Worm (Caenorhabditis elegans): ENCODE measurements around the gene lin-46.
A peak's percentile ranks its signal among the peaks of the same experiment; 100 is the strongest.

Gene lin-46

DNA sequence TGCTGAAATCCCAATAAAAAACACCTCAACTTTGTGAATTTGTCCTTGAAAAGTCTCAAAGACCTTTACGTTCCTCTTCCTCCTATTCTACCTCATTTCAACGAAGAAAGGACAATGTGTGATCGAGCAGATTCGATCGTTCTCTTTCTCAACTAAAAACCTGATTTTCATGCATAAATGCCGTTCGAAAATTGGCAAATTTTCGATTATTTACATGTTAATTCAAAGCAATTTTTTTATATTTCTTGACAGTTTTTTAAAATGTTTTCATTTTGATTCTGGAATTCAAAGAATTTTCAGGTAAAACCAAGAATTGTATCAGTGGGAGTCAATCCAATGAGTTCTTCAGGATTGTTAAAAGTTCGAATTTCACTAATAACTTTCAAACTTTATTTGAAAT, at the start of gene lin-46:
lin-46 (plus strand) TSS at position 301 of the 400 bp plus-strand sequence.
- TF ChIP-seq nhr-10 (tag; optimal IDR thresholded peaks at IDR 0.05): no peak
- no peak for TF ChIP-seq unc-39 (tag; optimal IDR thresholded peaks at IDR 0.05)
- no peak for TF ChIP-seq unc-55 (GFP tag; optimal IDR thresholded peaks at IDR 0.05)
- TF ChIP-seq nhr-12 (tag; optimal IDR thresholded peaks at IDR 0.05): no peak

DNA sequence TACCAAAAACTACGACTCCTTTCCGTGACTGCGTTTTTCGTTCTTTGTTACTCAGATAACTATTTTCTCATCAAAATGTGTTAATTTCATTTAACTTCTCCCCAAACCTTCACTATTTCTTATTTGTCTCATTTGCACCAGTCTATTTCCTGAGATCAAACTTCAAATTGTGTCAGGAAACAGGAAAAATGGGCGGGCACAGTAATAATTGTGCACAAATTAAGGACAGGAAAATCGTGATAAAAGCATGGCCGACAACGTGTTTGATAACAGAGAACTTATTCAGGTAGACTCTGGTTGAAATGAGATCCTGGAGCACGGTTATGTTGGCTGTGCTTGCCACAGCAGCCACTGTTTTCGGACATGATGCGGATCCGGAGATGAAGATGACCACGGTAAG, 49.0 kb upstream of the lin-46 start, which contains the start of gene lipl-1:
lipl-1 (plus strand) TSS at position 282 of the 400 bp plus-strand sequence.
- TF ChIP-seq fos-1 (tag; optimal IDR thresholded peaks at IDR 0.05): peak; percentile 3
- TF ChIP-seq egl-27 (tag; optimal IDR thresholded peaks at IDR 0.05): no peak

DNA sequence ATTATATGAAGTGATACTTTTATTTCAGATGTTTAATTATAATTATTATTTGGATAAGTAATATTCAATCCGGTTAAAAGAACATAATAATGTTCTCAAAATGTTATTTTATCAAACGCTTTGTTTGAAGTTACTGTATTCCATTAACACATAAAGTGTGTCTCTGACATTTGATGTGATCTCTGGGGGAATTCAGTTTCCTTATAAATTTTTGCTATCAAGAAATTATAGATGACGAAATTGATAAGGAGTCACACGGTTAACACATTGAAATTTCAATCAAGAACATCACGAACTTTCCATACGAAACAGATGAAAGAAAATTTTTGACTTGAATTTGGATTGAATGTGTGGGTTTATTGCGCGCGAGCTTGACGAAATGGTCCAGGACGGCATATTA, 47.0 kb upstream of the lin-46 start:
- TF ChIP-seq crh-2 (tag; optimal IDR thresholded peaks at IDR 0.05) (peak; percentile 43), alr-1 (tag; optimal IDR thresholded peaks at IDR 0.05) (no peak), gmeb-1 (tag; optimal IDR thresholded peaks at IDR 0.05) (peak; percentile 34), egl-27 (tag; optimal IDR thresholded peaks at IDR 0.05) (no peak), nhr-12 (tag; optimal IDR thresholded peaks at IDR 0.05) (no peak), nhr-23 (tag; optimal IDR thresholded peaks at IDR 0.05) (no peak), nhr-21 (tag; optimal IDR thresholded peaks at IDR 0.05) (no peak), fos-1 (tag; optimal IDR thresholded peaks at IDR 0.05) (peak; percentile 73), sma-9 (GFP tag; optimal IDR thresholded peaks at IDR 0.05) (peak; percentile 75), sma-9 (tag; optimal IDR thresholded peaks at IDR 0.05) (no peak), nhr-11 (tag; optimal IDR thresholded peaks at IDR 0.05) (no peak), elt-3 (tag; optimal IDR thresholded peaks at IDR 0.05) (no peak), mdl-1 (tag; optimal IDR thresholded peaks at IDR 0.05) (no peak)

DNA sequence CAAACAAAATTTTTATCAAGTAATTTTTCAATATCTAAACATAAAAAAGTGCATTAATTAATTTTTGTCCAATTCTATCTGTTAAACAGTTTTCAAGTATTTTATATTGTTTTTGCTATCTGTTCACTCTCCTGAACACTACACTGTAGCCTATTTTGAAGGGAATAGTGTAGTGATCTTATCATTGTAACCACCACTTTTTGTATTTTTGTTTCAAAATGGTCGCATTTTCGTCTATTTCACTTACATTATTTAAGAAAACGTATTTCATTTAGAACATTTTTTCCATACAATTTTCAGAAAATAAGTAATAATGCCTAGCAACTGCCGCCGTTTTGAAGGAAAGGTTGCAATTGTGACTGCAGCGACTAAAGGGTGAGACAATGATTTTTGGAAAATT, 46.3 kb upstream of the lin-46 start, which contains the start of gene dhrs-4:
dhrs-4 (plus strand) TSS at position 301 of the 400 bp plus-strand sequence.
- TF ChIP-seq sma-9 (GFP tag; optimal IDR thresholded peaks at IDR 0.05) (no peak), sma-9 (tag; optimal IDR thresholded peaks at IDR 0.05) (no peak)

- no peak for TF ChIP-seq nhr-25 (tag; optimal IDR thresholded peaks at IDR 0.05)
- no peak for TF ChIP-seq unc-62 (GFP tag; optimal IDR thresholded peaks at IDR 0.05)
Observed at ce11 chrV:12924128-12924527, 44.5 kb upstream of the lin-46 start, which contains the start of gene pqn-67. Gene pqn-67, plus strand, starts transcription at chrV:12924428.

ce11 chrV:12928929-12929532, 39.6 kb upstream of the lin-46 start, which contains the start of gene T16G1.2:
Gene T16G1.2, plus strand, starts transcription at chrV:12929482.
- TF ChIP-seq blmp-1 (tag; optimal IDR thresholded peaks at IDR 0.05; ENCODE audit: insufficient read depth): peak; percentile 21
- TF ChIP-seq F13H6.1 (tag; optimal IDR thresholded peaks at IDR 0.05): no peak
- no peak for TF ChIP-seq peb-1 (tag; optimal IDR thresholded peaks at IDR 0.05)
- no peak for TF ChIP-seq sma-3 (GFP tag; optimal IDR thresholded peaks at IDR 0.05)

ce11 chrV:12933654-12934053, 35.0 kb upstream of the lin-46 start:
- TF ChIP-seq fos-1 (tag; optimal IDR thresholded peaks at IDR 0.05): peak; percentile 35
- TF ChIP-seq nhr-237 (tag; optimal IDR thresholded peaks at IDR 0.05): no peak
- TF ChIP-seq Y55F3AM.14 (GFP tag; optimal IDR thresholded peaks at IDR 0.05): no peak
- no peak for TF ChIP-seq ZK546.5 (tag; optimal IDR thresholded peaks at IDR 0.05)

- peak; percentile 72 for TF ChIP-seq sma-9 (GFP tag; optimal IDR thresholded peaks at IDR 0.05)
- no peak for TF ChIP-seq sma-9 (tag; optimal IDR thresholded peaks at IDR 0.05)
- TF ChIP-seq elt-1 (tag; optimal IDR thresholded peaks at IDR 0.05): no peak
- no peak for TF ChIP-seq crh-2 (tag; optimal IDR thresholded peaks at IDR 0.05)
- TF ChIP-seq snpc-4 (tag; optimal IDR thresholded peaks at IDR 0.05): no peak
- peak; percentile 67 for TF ChIP-seq fos-1 (tag; optimal IDR thresholded peaks at IDR 0.05)
- no peak for TF ChIP-seq ceh-82 (tag; optimal IDR thresholded peaks at IDR 0.05)
- TF ChIP-seq egl-27 (tag; optimal IDR thresholded peaks at IDR 0.05): no peak
- TF ChIP-seq nhr-10 (tag; optimal IDR thresholded peaks at IDR 0.05): no peak
Observed at ce11 chrV:12934976-12935375, 33.7 kb upstream of the lin-46 start, which contains the start of gene T16G1.7. Gene T16G1.7, minus strand, starts transcription at chrV:12935112.
